Fruit fly (Drosophila melanogaster) whole organism, embryonic: Measurements from ENCODE around the gene CG14982.
A peak's percentile ranks its signal among the peaks of the same experiment; 100 is the strongest.

ENCODE experiments used
- Atf-2 ChIP-seq: fragments of 200-800 bp; sonication (Bioruptor generic); optimal IDR thresholded peaks from 2 replicates; lab custom pipeline; 2016; ENCODE audit warnings: missing biosample characterization, missing genetic modification characterization
- BtbVII ChIP-seq: fragments of 200-800 bp; sonication (Bioruptor generic); optimal IDR thresholded peaks from 3 replicates; lab custom pipeline; 2017; ENCODE audit warnings: missing biosample characterization, mild to moderate bottlenecking, missing genetic modification characterization
- CG10147 ChIP-seq: fragments of 200-800 bp; sonication (Bioruptor generic); optimal IDR thresholded peaks from 2 replicates; lab custom pipeline; 2019; ENCODE audit warnings: missing biosample characterization, mild to moderate bottlenecking, missing genetic modification characterization, moderate library complexity
- CG10209 ChIP-seq: fragments of 200-800 bp; sonication (Bioruptor generic); optimal IDR thresholded peaks from 3 replicates; lab custom pipeline; 2017; ENCODE audit warnings: missing biosample characterization, mild to moderate bottlenecking, missing genetic modification characterization, missing genetic modification reagents
- CG10267 ChIP-seq: fragments of 200-800 bp; sonication (Bioruptor generic); optimal IDR thresholded peaks from 2 replicates; lab custom pipeline; 2018; ENCODE audit warnings: missing biosample characterization, mild to moderate bottlenecking, missing genetic modification characterization, moderate library complexity
- CG11093 ChIP-seq: fragments of 200-800 bp; sonication (Bioruptor generic); IDR thresholded peaks from 3 replicates; pipeline ENCODE4 v1.3.6; 2022; ENCODE audit warnings: missing biosample characterization, missing genetic modification characterization
- CG12299 ChIP-seq: fragments of 200-800 bp; sonication (Bioruptor generic); optimal IDR thresholded peaks from 2 replicates; lab custom pipeline; 2018; ENCODE audit warnings: missing biosample characterization, mild to moderate bottlenecking, missing genetic modification characterization
- CG12659 ChIP-seq: fragments of 200-800 bp; sonication (Bioruptor generic); optimal IDR thresholded peaks from 3 replicates; lab custom pipeline; 2017; ENCODE audit warnings: mild to moderate bottlenecking, missing biosample characterization, missing genetic modification reagents, missing genetic modification characterization
- CG13775 ChIP-seq: fragments of 200-800 bp; sonication (Bioruptor generic); optimal IDR thresholded peaks from 3 replicates; lab custom pipeline; 2017; ENCODE audit warnings: missing biosample characterization, mild to moderate bottlenecking, missing genetic modification characterization
- CG14050 ChIP-seq: fragments of 200-800 bp; sonication (Bioruptor generic); IDR thresholded peaks from 3 replicates; pipeline ENCODE4 v1.3.6; 2022; ENCODE audit warnings: missing biosample characterization, missing genetic modification characterization
- CG14860 ChIP-seq: fragments of 200-800 bp; sonication (Bioruptor generic); IDR thresholded peaks from 3 replicates; pipeline ENCODE4 v1.3.6; 2022; ENCODE audit warnings: missing biosample characterization, missing genetic modification characterization; ENCODE audit not compliant: partially characterized antibody
- CG15601 ChIP-seq: fragments of 200-800 bp; sonication (Bioruptor generic); optimal IDR thresholded peaks from 3 replicates; lab custom pipeline; 2019; ENCODE audit warnings: missing biosample characterization, mild to moderate bottlenecking, missing genetic modification characterization, moderate library complexity
- CG15696 ChIP-seq: fragments of 200-800 bp; sonication (Bioruptor generic); optimal IDR thresholded peaks from 2 replicates; lab custom pipeline; 2019; ENCODE audit warnings: missing biosample characterization, mild to moderate bottlenecking, missing genetic modification characterization, moderate library complexity
- CG16863 ChIP-seq: fragments of 200-800 bp; sonication (Bioruptor generic); optimal IDR thresholded peaks from 3 replicates; lab custom pipeline; 2016; ENCODE audit warnings: missing biosample characterization, missing genetic modification characterization
- CG17328 ChIP-seq: fragments of 200-800 bp; sonication (Bioruptor generic); IDR thresholded peaks from 2 replicates; pipeline ENCODE4 v1.3.6; 2022; ENCODE audit warnings: missing biosample characterization, missing genetic modification characterization
- CG17829 ChIP-seq: fragments of 200-800 bp; optimal IDR thresholded peaks from 2 replicates; lab custom pipeline; 2019; ENCODE audit warnings: missing biosample characterization, mild to moderate bottlenecking, missing genetic modification characterization, moderate library complexity
- CG2129 ChIP-seq: fragments of 200-800 bp; sonication (Bioruptor generic); IDR thresholded peaks from 2 replicates; pipeline ENCODE4 v1.3.6; 2022; ENCODE audit warnings: missing biosample characterization, missing genetic modification characterization; ENCODE audit not compliant: partially characterized antibody
- CG6765 ChIP-seq: fragments of 200-800 bp; sonication (Bioruptor generic); optimal IDR thresholded peaks from 3 replicates; lab custom pipeline; 2017; ENCODE audit warnings: missing biosample characterization, mild to moderate bottlenecking, missing genetic modification characterization
- CG7987 ChIP-seq: fragments of 200-800 bp; sonication (Bioruptor generic); optimal IDR thresholded peaks from 2 replicates; lab custom pipeline; 2018; ENCODE audit warnings: missing biosample characterization, mild to moderate bottlenecking, missing genetic modification characterization, moderate library complexity
- CG8478 ChIP-seq: fragments of >200 bp; optimal IDR thresholded peaks from 2 replicates; lab custom pipeline; 2018
- CG9437 ChIP-seq: fragments of 200-800 bp; sonication (Bioruptor generic); optimal IDR thresholded peaks from 2 replicates; lab custom pipeline; 2018; ENCODE audit warnings: missing biosample characterization, mild to moderate bottlenecking, missing genetic modification characterization
- D19B ChIP-seq: fragments of 200-800 bp; sonication (Bioruptor generic); optimal IDR thresholded peaks from 2 replicates; lab custom pipeline; 2017; ENCODE audit warnings: missing biosample characterization, mild to moderate bottlenecking, missing genetic modification characterization
- Fer3 ChIP-seq: fragments of 200-800 bp; sonication (Bioruptor generic); optimal IDR thresholded peaks from 2 replicates; lab custom pipeline; 2018; ENCODE audit warnings: missing biosample characterization, mild to moderate bottlenecking, missing genetic modification characterization, moderate library complexity
- HLHmδ ChIP-seq: fragments of 200-800 bp; sonication (Bioruptor generic); optimal IDR thresholded peaks from 2 replicates; lab custom pipeline; 2018; ENCODE audit warnings: missing biosample characterization, mild to moderate bottlenecking, missing genetic modification characterization, moderate library complexity
- Hr3 ChIP-seq: fragments of 200-800 bp; sonication (Bioruptor generic); optimal IDR thresholded peaks from 3 replicates; lab custom pipeline; 2016; ENCODE audit warnings: missing biosample characterization, missing genetic modification characterization
- Lpt ChIP-seq: fragments of >200 bp; optimal IDR thresholded peaks from 2 replicates; lab custom pipeline; 2018; ENCODE audit warnings: missing biosample characterization, missing genetic modification characterization
- Neu2 ChIP-seq: fragments of 200-800 bp; sonication (Bioruptor generic); optimal IDR thresholded peaks from 3 replicates; lab custom pipeline; 2016; ENCODE audit warnings: missing biosample characterization, missing genetic modification characterization, borderline replicate concordance
- Opbp ChIP-seq: fragments of 200-800 bp; sonication (Bioruptor generic); IDR thresholded peaks from 3 replicates; pipeline ENCODE4 v1.3.6; 2022; ENCODE audit warnings: missing biosample characterization, missing genetic modification characterization; ENCODE audit not compliant: partially characterized antibody
- Ravus ChIP-seq: fragments of 200-800 bp; sonication (Bioruptor generic); IDR thresholded peaks from 2 replicates; pipeline ENCODE4 v1.3.6; 2022; ENCODE audit warnings: missing biosample characterization, missing genetic modification characterization
- Six4 ChIP-seq: fragments of 200-800 bp; sonication (Bioruptor generic); optimal IDR thresholded peaks from 2 replicates; lab custom pipeline; 2016; ENCODE audit warnings: missing biosample characterization, missing genetic modification characterization
- chinmo ChIP-seq: fragments of 200-800 bp; sonication (Bioruptor generic); IDR thresholded peaks from 4 replicates; pipeline ENCODE4 v1.3.6; 2022; ENCODE audit warnings: missing biosample characterization, missing genetic modification characterization; ENCODE audit not compliant: partially characterized antibody
- dan ChIP-seq: fragments of 200-800 bp; sonication (Bioruptor generic); IDR thresholded peaks from 2 replicates; pipeline ENCODE4 v1.3.6; 2022; ENCODE audit warnings: missing biosample characterization, missing genetic modification characterization
- dpn ChIP-seq, 2 experiments: fragments of 200-800 bp; sonication (Bioruptor generic); optimal IDR thresholded peaks; 3 replicates each; lab custom pipeline; 2016; ENCODE audit warnings: missing biosample characterization in 2 of 2, missing genetic modification characterization in 2 of 2
- dysf ChIP-seq: fragments of 200-800 bp; sonication (Bioruptor generic); IDR thresholded peaks from 3 replicates; pipeline ENCODE4 v1.3.6; 2022; ENCODE audit warnings: missing biosample characterization, missing genetic modification characterization
- en ChIP-seq: fragments of 200-800 bp; sonication (Bioruptor generic); optimal IDR thresholded peaks from 2 replicates; lab custom pipeline; 2016; ENCODE audit warnings: missing biosample characterization, missing genetic modification characterization
- exex ChIP-seq: fragments of 200-800 bp; sonication (Bioruptor generic); optimal IDR thresholded peaks from 4 replicates; lab custom pipeline; 2018; ENCODE audit warnings: missing biosample characterization, mild to moderate bottlenecking, missing genetic modification characterization, moderate library complexity
- fd102C ChIP-seq: fragments of 200-800 bp; sonication (Bioruptor generic); optimal IDR thresholded peaks from 2 replicates; lab custom pipeline; 2018; ENCODE audit warnings: missing biosample characterization, mild to moderate bottlenecking, missing genetic modification characterization, moderate library complexity
- gcm ChIP-seq: fragments of 200-800 bp; sonication (Bioruptor generic); optimal IDR thresholded peaks from 2 replicates; lab custom pipeline; 2019; ENCODE audit warnings: missing biosample characterization, mild to moderate bottlenecking, missing genetic modification characterization, moderate library complexity
- hkb ChIP-seq, 2 experiments: fragments of 200-800 bp in 1 of 2; fragments of >200 bp in 1 of 2; sonication (Bioruptor generic) in 1 of 2; IDR thresholded peaks in 1 of 2; optimal IDR thresholded peaks in 1 of 2; 2 replicates each; pipeline versions ENCODE4 v1.3.6 to Lab custom; 2017 to 2022; ENCODE audit warnings: missing biosample characterization in 1 of 2, missing genetic modification characterization in 1 of 2
- klu ChIP-seq: fragments of 200-800 bp; sonication (Bioruptor generic); IDR thresholded peaks from 2 replicates; pipeline ENCODE4 v1.3.6; 2022; ENCODE audit warnings: missing biosample characterization, missing genetic modification characterization
- lab ChIP-seq: fragments of 200-800 bp; sonication (Bioruptor generic); optimal IDR thresholded peaks from 3 replicates; lab custom pipeline; 2017; ENCODE audit warnings: missing biosample characterization, missing genetic modification characterization, mild to moderate bottlenecking, moderate library complexity, missing genetic modification reagents
- maf-S ChIP-seq: fragments of 200-800 bp; sonication (Bioruptor generic); optimal IDR thresholded peaks from 2 replicates; lab custom pipeline; 2016; ENCODE audit warnings: missing biosample characterization, missing genetic modification characterization
- org-1 ChIP-seq: fragments of 200-800 bp; sonication (Bioruptor generic); optimal IDR thresholded peaks from 2 replicates; lab custom pipeline; 2017; ENCODE audit warnings: missing biosample characterization, missing genetic modification characterization
- pum ChIP-seq: fragments of 200-800 bp; sonication (Bioruptor generic); optimal IDR thresholded peaks from 2 replicates; lab custom pipeline; 2016; ENCODE audit warnings: missing biosample characterization, missing genetic modification characterization
- sc ChIP-seq, 3 experiments: fragments of >200 bp in 2 of 3; fragments of 200-800 bp in 1 of 3; sonication (Bioruptor generic) in 1 of 3; optimal IDR thresholded peaks; 2 replicates in 2 of 3; 3 replicates in 1 of 3; lab custom pipeline; 2017; ENCODE audit warnings: mild to moderate bottlenecking in 1 of 3, missing biosample characterization in 1 of 3, missing genetic modification characterization in 1 of 3, missing genetic modification reagents in 1 of 3
- schlank ChIP-seq: fragments of 200-800 bp; sonication (Bioruptor generic); optimal IDR thresholded peaks from 2 replicates; lab custom pipeline; 2018; ENCODE audit warnings: missing biosample characterization, mild to moderate bottlenecking, missing genetic modification characterization
- slbo ChIP-seq: fragments of 200-800 bp; sonication (Bioruptor generic); IDR thresholded peaks from 2 replicates; pipeline ENCODE4 v1.3.6; 2022; ENCODE audit warnings: missing biosample characterization, missing genetic modification characterization
- tio ChIP-seq: fragments of 200-800 bp; sonication (Bioruptor generic); optimal IDR thresholded peaks from 2 replicates; lab custom pipeline; 2017; ENCODE audit warnings: missing biosample characterization, missing genetic modification characterization, inconsistent platforms
- unpg ChIP-seq: fragments of 200-800 bp; sonication (Bioruptor generic); optimal IDR thresholded peaks from 3 replicates; lab custom pipeline; 2018; ENCODE audit warnings: missing biosample characterization, mild to moderate bottlenecking, missing genetic modification characterization, moderate library complexity
- yki ChIP-seq: fragments of >200 bp; optimal IDR thresholded peaks from 3 replicates; lab custom pipeline; 2018

CG14982 gene

DNA sequence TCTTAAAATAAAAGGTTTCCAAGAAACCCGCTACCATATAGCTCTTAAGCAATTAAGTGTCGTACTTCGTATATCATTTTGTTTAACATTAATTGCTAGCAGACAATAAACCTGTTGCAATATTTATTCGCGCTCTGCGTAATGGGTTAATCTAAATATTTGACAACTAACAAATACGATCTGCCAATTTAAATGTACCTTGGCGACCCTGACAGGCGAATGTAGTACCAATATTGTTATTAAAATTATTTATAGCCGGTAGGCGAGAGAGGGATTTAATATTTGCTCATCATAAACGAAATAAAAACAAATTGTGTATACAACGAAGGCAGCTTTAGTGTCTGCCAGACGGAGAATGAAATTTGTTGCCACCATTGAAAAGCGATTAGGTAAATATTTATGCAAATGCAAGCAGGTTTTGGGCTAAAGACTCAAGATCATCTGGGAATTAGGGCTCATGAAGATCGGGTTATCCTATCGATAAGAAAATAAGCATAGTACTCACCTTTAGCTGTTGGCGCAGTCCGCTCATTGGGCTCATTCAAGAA lies 9.7 kb upstream of the CG14982 start (continued):
- TF ChIP-seq Six4 (no peak), dpn (GFP tag; optimal IDR thresholded peaks at IDR 0.05; lab: Kevin White, UChicago) (no peak), unpg (peak; percentile 37), org-1 (GFP tag; lab: Kevin White, UChicago) (no peak), Lpt (GFP tag; lab: Kevin White, UChicago) (no peak), CG7987 (GFP tag; lab: Kevin White, UChicago) (peak; percentile 13), yki (lab: Kevin White, UChicago) (no peak), klu (no peak), BtbVII (GFP tag; lab: Kevin White, UChicago) (peak; percentile 54), CG17328 (GFP tag; lab: Robert Waterston, UW) (no peak), chinmo (GFP tag; lab: Robert Waterston, UW) (no peak), schlank (peak; percentile 67), maf-S (GFP tag; lab: Kevin White, UChicago) (no peak), Fer3 (peak; percentile 71), Neu2 (GFP tag; lab: Kevin White, UChicago) (no peak), Hr3 (GFP tag; lab: Kevin White, UChicago) (no peak), CG15601 (tag; lab: Kevin White, UChicago) (no peak), CG14050 (GFP tag; lab: Robert Waterston, UW) (no peak), gcm (GFP tag; lab: Kevin White, UChicago) (no peak), HLHmδ (GFP tag; lab: Kevin White, UChicago) (no peak), tio (no peak), CG14860 (GFP tag; lab: Robert Waterston, UW) (no peak), dan (no peak), CG12299 (peak; percentile 16), en (GFP tag; lab: Kevin White, UChicago) (no peak), CG15696 (tag; lab: Kevin White, UChicago) (no peak), Opbp (GFP tag; lab: Robert Waterston, UW) (no peak), slbo (GFP tag; lab: Robert Waterston, UW) (no peak), Ravus (GFP tag; lab: Robert Waterston, UW) (no peak), CG16863 (no peak), Atf-2 (GFP tag; lab: Kevin White, UChicago) (no peak), CG8478 (lab: Kevin White, UChicago) (no peak), sc (optimal IDR thresholded peaks at IDR 0.05; lab: Kevin White, UChicago) (no peak), sc (GFP tag; optimal IDR thresholded peaks at IDR 0.05; lab: Kevin White, UChicago) (no peak), exex (tag; lab: Kevin White, UChicago) (peak; percentile 25), CG9437 (GFP tag; lab: Kevin White, UChicago) (no peak), CG13775 (no peak), dysf (GFP tag; lab: Robert Waterston, UW) (peak; percentile 28; the same call in 1 of the 3 replicates), pum (GFP tag; lab: Kevin White, UChicago) (no peak), CG10267 (tag; lab: Kevin White, UChicago) (no peak), CG2129 (GFP tag; lab: Robert Waterston, UW) (no peak), CG10147 (GFP tag; lab: Kevin White, UChicago) (no peak), lab (GFP tag; lab: Kevin White, UChicago) (peak; percentile 81), fd102C (GFP tag; lab: Kevin White, UChicago) (no peak), CG11093 (GFP tag; lab: Robert Waterston, UW) (no peak), CG10209 (peak; percentile 45), hkb (optimal IDR thresholded peaks at IDR 0.05; lab: Kevin White, UChicago) (no peak), hkb (GFP tag; IDR thresholded peaks at IDR 0.05; lab: Robert Waterston, UW) (no peak), CG6765 (peak; percentile 23), CG17829 (no peak), CG12659 (GFP tag; lab: Kevin White, UChicago) (peak; percentile 32), D19B (GFP tag; lab: Kevin White, UChicago) (no peak)
